Fruit fly (Drosophila melanogaster) whole organism, adult: ENCODE results near the gene mthl14.

ENCODE experiments used
- CG11617 ChIP-seq: fragments of 200-800 bp; sonication (Bioruptor generic); optimal IDR thresholded peaks from 2 replicates; lab custom pipeline; 2017; ENCODE audit warnings: mild to moderate bottlenecking, missing biosample characterization, missing genetic modification reagents, missing genetic modification characterization
- CG12768 ChIP-seq: fragments of 200-800 bp; sonication (Bioruptor generic); optimal IDR thresholded peaks from 2 replicates; lab custom pipeline; 2017; ENCODE audit warnings: missing biosample characterization, missing genetic modification characterization, mild to moderate bottlenecking, moderate library complexity, missing genetic modification reagents
- CG14711 ChIP-seq: fragments of 200-800 bp; sonication (Bioruptor generic); optimal IDR thresholded peaks from 2 replicates; lab custom pipeline; 2018; ENCODE audit warnings: missing biosample characterization, mild to moderate bottlenecking, missing genetic modification characterization, moderate library complexity
- CG1620 ChIP-seq: fragments of 200-800 bp; sonication (Bioruptor generic); optimal IDR thresholded peaks from 2 replicates; lab custom pipeline; 2016; ENCODE audit warnings: missing biosample characterization, missing genetic modification characterization
- CG33017 ChIP-seq: fragments of 200-800 bp; sonication (Bioruptor generic); optimal IDR thresholded peaks from 2 replicates; lab custom pipeline; 2018; ENCODE audit warnings: missing biosample characterization, mild to moderate bottlenecking, missing genetic modification characterization, moderate library complexity
- CG5204 ChIP-seq: fragments of 200-800 bp; sonication (Bioruptor generic); optimal IDR thresholded peaks from 2 replicates; lab custom pipeline; 2016; ENCODE audit warnings: missing biosample characterization, missing genetic modification characterization
- CG7045 ChIP-seq: fragments of 200-800 bp; sonication (Bioruptor generic); optimal IDR thresholded peaks from 2 replicates; lab custom pipeline; 2017; ENCODE audit warnings: missing biosample characterization, mild to moderate bottlenecking, missing genetic modification characterization
- CG7101 ChIP-seq: fragments of 200-800 bp; sonication (Bioruptor generic); optimal IDR thresholded peaks from 2 replicates; lab custom pipeline; 2018; ENCODE audit warnings: missing biosample characterization, mild to moderate bottlenecking, missing genetic modification characterization, moderate library complexity
- Clk ChIP-seq: fragments of 200-800 bp; sonication (Bioruptor generic); optimal IDR thresholded peaks from 2 replicates; lab custom pipeline; 2017; ENCODE audit warnings: missing biosample characterization, missing genetic modification characterization
- Crg-1 ChIP-seq: fragments of 200-800 bp; sonication (Bioruptor generic); optimal IDR thresholded peaks from 2 replicates; lab custom pipeline; 2016; ENCODE audit warnings: missing biosample characterization, missing genetic modification characterization
- Hr96 ChIP-seq: fragments of 200-800 bp; sonication (Bioruptor generic); optimal IDR thresholded peaks from 2 replicates; lab custom pipeline; 2016; ENCODE audit warnings: missing biosample characterization, missing genetic modification characterization
- Mnt ChIP-seq: fragments of 200-800 bp; sonication (Bioruptor generic); optimal IDR thresholded peaks from 2 replicates; lab custom pipeline; 2016; ENCODE audit warnings: missing biosample characterization, mild to moderate bottlenecking, missing genetic modification characterization
- bab1 ChIP-seq: fragments of 200-800 bp; sonication (Bioruptor generic); optimal IDR thresholded peaks from 3 replicates; lab custom pipeline; 2019; ENCODE audit warnings: missing biosample characterization, mild to moderate bottlenecking, missing genetic modification characterization, moderate library complexity
- cic ChIP-seq: fragments of 200-800 bp; sonication (Bioruptor generic); optimal IDR thresholded peaks from 2 replicates; lab custom pipeline; 2017; ENCODE audit warnings: missing biosample characterization, mild to moderate bottlenecking, missing genetic modification characterization, moderate library complexity
- kay ChIP-seq: fragments of 200-800 bp; sonication (Bioruptor generic); peaks from one replicate; lab custom pipeline; 2016; ENCODE audit warnings: missing biosample characterization, missing genetic modification characterization, borderline replicate concordance
- ovo ChIP-seq: fragments of 200-800 bp; sonication (Bioruptor generic); optimal IDR thresholded peaks from 2 replicates; lab custom pipeline; 2016; ENCODE audit warnings: missing biosample characterization, missing genetic modification characterization
- pad ChIP-seq: fragments of 200-800 bp; sonication (Bioruptor generic); optimal IDR thresholded peaks from 3 replicates; lab custom pipeline; 2017; ENCODE audit warnings: missing biosample characterization, missing genetic modification characterization, mild to moderate bottlenecking, moderate library complexity, missing genetic modification reagents
- tj ChIP-seq: fragments of 200-800 bp; sonication (Bioruptor generic); optimal IDR thresholded peaks from 3 replicates; lab custom pipeline; 2017; ENCODE audit warnings: missing biosample characterization, mild to moderate bottlenecking, missing genetic modification characterization, moderate library complexity
- toe ChIP-seq: fragments of 200-800 bp; sonication (Bioruptor generic); optimal IDR thresholded peaks from 2 replicates; lab custom pipeline; 2016; ENCODE audit warnings: missing biosample characterization, missing genetic modification characterization

The mthl14 gene

DNA sequence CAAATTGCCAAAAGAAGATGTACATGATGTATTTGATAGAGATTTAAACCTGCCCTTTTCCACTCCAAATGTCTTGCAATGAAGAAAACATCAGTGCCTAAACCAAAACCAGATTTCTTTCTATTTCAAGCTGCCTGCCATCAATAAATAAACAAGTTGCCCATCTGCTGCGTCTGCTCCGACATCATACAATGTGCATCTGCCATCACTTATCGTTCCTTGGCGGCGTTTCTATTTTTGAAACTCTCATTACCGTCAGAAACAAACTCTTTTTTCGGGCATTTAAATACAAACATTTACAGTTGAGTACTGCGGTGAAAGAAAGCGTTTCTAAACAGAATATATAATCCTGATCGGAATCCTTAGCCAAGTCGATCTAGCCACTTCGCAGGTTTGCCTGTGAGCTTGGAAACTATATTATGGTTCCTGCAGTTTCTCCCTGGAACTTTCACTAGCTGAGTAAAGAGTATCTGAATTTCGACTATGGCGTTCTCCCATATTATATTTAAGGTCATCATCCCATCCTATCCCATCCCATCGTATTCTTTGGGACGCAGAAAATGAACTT is 47.6 kb downstream of the mthl14 start:
- TF ChIP-seq CG1620 (GFP tag; lab: Kevin White, UChicago) = no peak
- no peak for TF ChIP-seq kay (GFP tag; lab: Kevin White, UChicago)
- TF ChIP-seq Crg-1 = no peak
- TF ChIP-seq bab1 (GFP tag; lab: Kevin White, UChicago) = no peak
- TF ChIP-seq CG14711 (tag; lab: Kevin White, UChicago) = no peak
- no peak for TF ChIP-seq Mnt
- TF ChIP-seq CG12768 = no peak
- TF ChIP-seq pad = no peak
- no peak for TF ChIP-seq CG11617 (GFP tag; lab: Kevin White, UChicago)
- TF ChIP-seq Hr96 (GFP tag; lab: Kevin White, UChicago) = no peak
- TF ChIP-seq tj (GFP tag; lab: Kevin White, UChicago) = no peak
- no peak for TF ChIP-seq ovo
- TF ChIP-seq CG7101 = no peak

DNA sequence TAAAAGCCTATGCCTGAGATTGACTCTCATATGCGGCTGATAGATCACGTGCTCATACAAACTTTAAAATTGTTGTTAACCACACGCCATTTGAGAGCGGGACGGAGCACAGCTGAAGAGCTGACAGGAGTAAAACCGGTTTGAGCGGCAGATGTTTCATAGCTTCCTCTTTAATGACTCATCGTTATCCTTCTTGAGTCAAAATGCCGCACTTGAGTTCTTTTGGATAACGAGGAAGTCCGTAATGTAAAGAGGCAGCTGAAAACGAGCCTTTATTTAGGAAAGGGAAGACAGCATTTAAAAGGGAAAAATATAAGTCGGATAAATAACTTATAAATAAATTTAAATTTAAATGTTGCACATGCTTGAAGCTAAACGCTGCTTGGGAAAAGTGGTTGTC is 49.9 kb downstream of the mthl14 start:
- no peak for TF ChIP-seq CG5204 (GFP tag; lab: Kevin White, UChicago)
- TF ChIP-seq kay (GFP tag; lab: Kevin White, UChicago) = peak; percentile 24

DNA sequence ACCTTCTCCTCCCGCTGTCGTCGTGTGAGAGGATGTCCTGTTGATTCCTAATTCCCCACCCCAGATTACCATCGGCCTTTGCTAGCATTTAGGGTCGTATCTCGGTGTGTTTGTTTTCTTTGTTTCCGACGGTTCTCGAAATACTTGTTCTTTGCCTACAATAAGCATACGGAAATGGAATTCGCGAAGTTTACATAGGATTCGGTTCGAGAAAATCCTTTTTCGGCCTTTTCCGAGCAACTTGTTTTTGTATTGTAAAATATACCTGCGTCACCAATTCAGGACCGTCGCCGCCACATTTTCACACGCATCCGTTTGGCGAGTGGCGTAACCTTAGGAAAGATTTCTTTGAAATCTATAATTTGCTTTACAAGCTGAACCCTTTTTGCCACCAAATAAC is 51.2 kb downstream of the mthl14 start:
- TF ChIP-seq CG1620 (GFP tag; lab: Kevin White, UChicago) = no peak
- no peak for TF ChIP-seq pad
- TF ChIP-seq CG7101 = no peak
- TF ChIP-seq CG7045 = no peak
- TF ChIP-seq Mnt = no peak
- no peak for TF ChIP-seq tj (GFP tag; lab: Kevin White, UChicago)
- no peak for TF ChIP-seq CG12768
- no peak for TF ChIP-seq Crg-1
- no peak for TF ChIP-seq kay (GFP tag; lab: Kevin White, UChicago)
- no peak for TF ChIP-seq CG11617 (GFP tag; lab: Kevin White, UChicago)
- no peak for TF ChIP-seq toe
- no peak for TF ChIP-seq ovo
- no peak for TF ChIP-seq cic (GFP tag; lab: Kevin White, UChicago)
- TF ChIP-seq CG14711 (tag; lab: Kevin White, UChicago) = no peak
- no peak for TF ChIP-seq CG33017 (tag; lab: Kevin White, UChicago)
- no peak for TF ChIP-seq Clk (GFP tag; lab: Kevin White, UChicago)
- TF ChIP-seq Hr96 (GFP tag; lab: Kevin White, UChicago) = no peak
